Worm (Caenorhabditis elegans) whole organism, L4 larva: ENCODE measurements around the gene M02D8.5.

Experiments
- lir-3 ChIP-seq: sonication (generic microtip); optimal IDR thresholded peaks from 2 replicates; lab custom pipeline; 2016; ENCODE audit warnings: mild to moderate bottlenecking, missing genetic modification characterization, missing compliant biosample characterization
- nhr-6 ChIP-seq: fragments of 150-350 bp; optimal IDR thresholded peaks from 2 replicates; lab custom pipeline; 2014; ENCODE audit warnings: missing biosample characterization, missing genetic modification characterization
- unc-62 ChIP-seq, 3 experiments: fragments of 150-350 bp in 1 of 3; sonication (generic microtip); optimal IDR thresholded peaks in 2 of 3; peaks in 1 of 3; 1 replicate in 1 of 3; 2 replicates in 2 of 3; lab custom pipeline; 2014 to 2017; ENCODE audit warnings: missing biosample characterization in 3 of 3, missing genetic modification characterization in 3 of 3, missing genetic modification reagents in 3 of 3, missing genotype in 1 of 3
- ztf-11 ChIP-seq: fragments of 150-350 bp; optimal IDR thresholded peaks from 2 replicates; lab custom pipeline; 2014; ENCODE audit warnings: missing biosample characterization, missing genetic modification characterization

DNA sequence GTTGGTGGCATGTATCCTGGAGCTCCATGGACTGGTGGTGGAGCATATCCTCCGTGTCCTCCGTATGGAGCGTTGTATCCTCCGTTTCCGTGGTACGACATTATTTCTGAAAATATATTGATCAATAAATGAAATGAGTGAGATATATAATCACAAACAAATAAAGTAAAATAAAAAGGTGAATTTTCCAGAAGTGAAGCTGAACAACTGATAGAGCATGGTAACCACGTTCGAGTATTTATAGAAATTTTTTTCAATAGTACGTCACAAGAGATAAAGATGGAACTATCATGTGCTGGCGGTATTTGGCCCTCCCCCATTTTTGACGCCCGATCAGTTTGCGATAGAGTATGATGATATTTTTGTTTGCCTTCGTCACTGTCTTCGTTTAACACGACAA is 44.6 kb downstream of the M02D8.5 start, which contains the start of gene F53A9.7:
- TF ChIP-seq lir-3 (tag; lab: Kevin White, UChicago) (no peak), unc-62 (GFP tag; optimal IDR thresholded peaks at IDR 0.05 in 1 of 2; lab: Kevin White, UChicago) (peak in 1 of 2 experiments; percentile 60), unc-62 (tag; optimal IDR thresholded peaks at IDR 0.05; lab: Kevin White, UChicago) (no peak), ztf-11 (tag; lab: Kevin White, UChicago) (no peak), nhr-6 (tag; lab: Kevin White, UChicago) (no peak)
